Worm (Caenorhabditis elegans): ENCODE measurements around the gene gcy-29.

- TF ChIP-seq hmg-4 (GFP tag; optimal IDR thresholded peaks at IDR 0.05): no peak
- no peak for TF ChIP-seq ama-1 (optimal IDR thresholded peaks at IDR 0.05)
- TF ChIP-seq ets-7 (tag; optimal IDR thresholded peaks at IDR 0.05): no peak
- no peak for TF ChIP-seq F13C5.2 (tag; optimal IDR thresholded peaks at IDR 0.05)
- no peak for TF ChIP-seq sea-1 (GFP tag; conservative IDR thresholded peaks at IDR 0.05)
- TF ChIP-seq tbx-11 (GFP tag; IDR thresholded peaks at IDR 0.05): no peak
- no peak for TF ChIP-seq flt-1 (GFP tag; IDR thresholded peaks at IDR 0.05)
- TF ChIP-seq pes-1 (GFP tag; IDR thresholded peaks at IDR 0.05): no peak
- TF ChIP-seq ceh-13 (GFP tag; optimal IDR thresholded peaks at IDR 0.05): no peak
- no peak for TF ChIP-seq scrt-1 (GFP tag; IDR thresholded peaks at IDR 0.05)
- TF ChIP-seq ceh-36 (tag; optimal IDR thresholded peaks at IDR 0.05): no peak
- TF ChIP-seq B0310.2 (tag; optimal IDR thresholded peaks at IDR 0.05): no peak
- TF ChIP-seq hmbx-1 (tag; optimal IDR thresholded peaks at IDR 0.05): no peak
- no peak for TF ChIP-seq aly-1 (tag; optimal IDR thresholded peaks at IDR 0.05)
Measured at ce11 chrII:14534000-14534399, 14.6 kb downstream of the gcy-29 start, which contains the start of gene C04H5.1.

All from whole organism, early embryonic.